Worm (Caenorhabditis elegans) whole organism, mixed stage, embryonic: ENCODE results near the gene nyn-1.

Experiments
- blmp-1 ChIP-seq: fragments of 150-350 bp; optimal IDR thresholded peaks from 2 replicates; lab custom pipeline; 2014; ENCODE audit warnings: missing biosample characterization, missing genetic modification characterization
- ces-1 ChIP-seq: fragments of 150-350 bp; optimal IDR thresholded peaks from 2 replicates; lab custom pipeline; 2014; ENCODE audit warnings: missing biosample characterization, missing genetic modification reagents, missing genetic modification characterization
- elt-3 ChIP-seq: fragments of 150-350 bp; optimal IDR thresholded peaks from 2 replicates; lab custom pipeline; 2014; ENCODE audit warnings: missing biosample characterization, missing genetic modification characterization
- lin-13 ChIP-seq: fragments of 150-350 bp; optimal IDR thresholded peaks from 2 replicates; lab custom pipeline; 2014; ENCODE audit warnings: missing biosample characterization, missing genetic modification characterization
- mls-2 ChIP-seq: sonication (generic microtip); optimal IDR thresholded peaks from 2 replicates; lab custom pipeline; 2016; ENCODE audit warnings: mild to moderate bottlenecking, missing genetic modification characterization, moderate library complexity, missing compliant biosample characterization
- nhr-2 ChIP-seq: fragments of 150-350 bp; optimal IDR thresholded peaks from 2 replicates; lab custom pipeline; 2014; ENCODE audit warnings: missing biosample characterization, missing genetic modification characterization
- nhr-76 ChIP-seq: sonication (generic microtip); optimal IDR thresholded peaks from 2 replicates; lab custom pipeline; 2017; ENCODE audit warnings: missing biosample characterization, missing genetic modification characterization
- pha-4 ChIP-seq: fragments of 150-350 bp; optimal IDR thresholded peaks from 2 replicates; lab custom pipeline; 2018; ENCODE audit warnings: missing biosample characterization, missing genetic modification reagents, missing genetic modification characterization
- snpc-4 ChIP-seq: fragments of 150-350 bp; optimal IDR thresholded peaks from 2 replicates; lab custom pipeline; 2014; ENCODE audit warnings: missing biosample characterization, missing genetic modification characterization

DNA sequence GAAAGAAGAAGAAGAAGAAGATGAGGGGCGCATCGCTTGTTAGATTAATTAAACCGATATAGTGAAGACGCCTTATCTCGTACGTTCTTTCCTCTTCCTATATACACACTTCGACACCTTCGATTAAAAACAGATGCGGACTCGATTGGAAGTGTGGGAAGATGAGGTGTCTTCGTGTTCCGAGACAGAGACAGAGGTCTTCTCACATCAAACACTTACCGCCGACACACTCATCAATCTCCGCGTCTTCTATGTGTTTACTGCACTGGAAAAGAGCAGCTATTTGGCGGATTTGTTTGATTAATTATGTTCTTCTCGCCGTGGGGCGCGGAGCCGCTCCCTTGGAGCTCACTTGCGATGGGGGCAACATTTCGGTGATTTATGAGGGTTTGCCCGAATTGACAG, 12.6 kb upstream of the nyn-1 start:
- TF ChIP-seq nhr-2 (tag; lab: Kevin White, UChicago) (no peak), lin-13 (tag; lab: Kevin White, UChicago) (no peak), pha-4 (no peak), nhr-76 (tag; lab: Kevin White, UChicago) (no peak), ces-1 (GFP tag; lab: Kevin White, UChicago) (no peak), snpc-4 (tag; lab: Kevin White, UChicago) (no peak), mls-2 (tag; lab: Kevin White, UChicago) (no peak), blmp-1 (tag; lab: Kevin White, UChicago) (no peak), elt-3 (tag; lab: Kevin White, UChicago) (no peak)
